Worm (Caenorhabditis elegans) whole organism, L3 larva: ENCODE results near the gene gcy-33.

Source experiments
- R02D3.7 ChIP-seq: fragments of 150-350 bp; optimal IDR thresholded peaks from 2 replicates; lab custom pipeline; 2014; ENCODE audit warnings: missing biosample characterization, missing genetic modification characterization
- ZK546.5 ChIP-seq: sonication (generic microtip); optimal IDR thresholded peaks from 2 replicates; lab custom pipeline; 2017; ENCODE audit warnings: missing biosample characterization, missing genetic modification characterization
- aly-2 ChIP-seq: fragments of 150-350 bp; optimal IDR thresholded peaks from 2 replicates; lab custom pipeline; 2014; ENCODE audit warnings: missing biosample characterization, missing genetic modification characterization
- ama-1 ChIP-seq: fragments of 150-350 bp; optimal IDR thresholded peaks from 2 replicates; lab custom pipeline; 2018
- ceh-16 ChIP-seq: sonication (generic microtip); optimal IDR thresholded peaks from 2 replicates; lab custom pipeline; 2017; ENCODE audit warnings: missing biosample characterization, missing genetic modification characterization
- ceh-82 ChIP-seq: fragments of 150-350 bp; optimal IDR thresholded peaks from 2 replicates; lab custom pipeline; 2014; ENCODE audit warnings: missing biosample characterization, missing genetic modification characterization
- daf-12 ChIP-seq: fragments of 150-350 bp; optimal IDR thresholded peaks from 2 replicates; lab custom pipeline; 2014; ENCODE audit warnings: missing biosample characterization, missing genetic modification reagents, missing genetic modification characterization
- egl-27 ChIP-seq: sonication (generic microtip); optimal IDR thresholded peaks from 4 replicates; lab custom pipeline; 2017; ENCODE audit warnings: missing biosample characterization, missing genetic modification reagents, missing genetic modification characterization
- egl-5 ChIP-seq: fragments of 150-350 bp; optimal IDR thresholded peaks from 2 replicates; lab custom pipeline; 2017; ENCODE audit warnings: missing biosample characterization, missing genetic modification reagents, missing genetic modification characterization, inconsistent platforms
- elt-1 ChIP-seq: fragments of 150-350 bp; optimal IDR thresholded peaks from 2 replicates; lab custom pipeline; 2014; ENCODE audit warnings: missing biosample characterization, missing genetic modification characterization
- elt-2 ChIP-seq: sonication (generic microtip); optimal IDR thresholded peaks from 2 replicates; lab custom pipeline; 2016; ENCODE audit warnings: missing genetic modification reagents, mild to moderate bottlenecking, missing genetic modification characterization, missing compliant biosample characterization
- elt-3 ChIP-seq, 3 experiments: fragments of 150-350 bp in 1 of 3; sonication (generic microtip) in 2 of 3; optimal IDR thresholded peaks; 2 replicates in 2 of 3; 4 replicates in 1 of 3; lab custom pipeline; 2014 to 2017; ENCODE audit warnings: missing biosample characterization in 3 of 3, missing genetic modification characterization in 3 of 3
- fkh-10 ChIP-seq: sonication (generic microtip); optimal IDR thresholded peaks from 2 replicates; lab custom pipeline; 2017; ENCODE audit warnings: missing biosample characterization, missing genetic modification reagents, missing genetic modification characterization
- fkh-2 ChIP-seq: fragments of 150-350 bp; optimal IDR thresholded peaks from 2 replicates; lab custom pipeline; 2014; ENCODE audit warnings: missing biosample characterization, missing genetic modification reagents, missing genetic modification characterization
- hmg-11 ChIP-seq: sonication (generic microtip); optimal IDR thresholded peaks from 2 replicates; lab custom pipeline; 2016; ENCODE audit warnings: missing genetic modification characterization, missing compliant biosample characterization
- lin-15B ChIP-seq: fragments of 150-350 bp; optimal IDR thresholded peaks from 2 replicates; lab custom pipeline; 2014; ENCODE audit warnings: missing biosample characterization, missing genetic modification characterization
- lin-39 ChIP-seq: fragments of 150-350 bp; optimal IDR thresholded peaks from 2 replicates; lab custom pipeline; 2018; ENCODE audit warnings: missing biosample characterization, missing genetic modification reagents, missing genetic modification characterization
- lsy-12 ChIP-seq: sonication (generic microtip); optimal IDR thresholded peaks from 2 replicates; lab custom pipeline; 2016; ENCODE audit warnings: mild to moderate bottlenecking, missing genetic modification characterization, missing compliant biosample characterization
- mml-1 ChIP-seq: fragments of 150-350 bp; sonication (generic microtip); optimal IDR thresholded peaks from 3 replicates; lab custom pipeline; 2014; ENCODE audit warnings: missing biosample characterization, missing genetic modification characterization
- nfya-1 ChIP-seq: sonication (generic microtip); optimal IDR thresholded peaks from 2 replicates; lab custom pipeline; 2017; ENCODE audit warnings: missing genetic modification characterization, mild to moderate bottlenecking, missing compliant biosample characterization, antibody characterized with exemption, moderate library complexity; ENCODE audit not compliant: insufficient read depth
- nhr-11 ChIP-seq: fragments of 150-350 bp; optimal IDR thresholded peaks from 2 replicates; lab custom pipeline; 2014; ENCODE audit warnings: missing biosample characterization, missing genetic modification characterization
- nhr-23 ChIP-seq: fragments of 150-350 bp; optimal IDR thresholded peaks from 2 replicates; lab custom pipeline; 2014; ENCODE audit warnings: missing biosample characterization, missing genetic modification reagents, missing genetic modification characterization
- nhr-25 ChIP-seq: sonication (generic microtip); optimal IDR thresholded peaks from 2 replicates; lab custom pipeline; 2017; ENCODE audit warnings: missing biosample characterization, missing genetic modification characterization
- nhr-28 ChIP-seq: fragments of 150-350 bp; optimal IDR thresholded peaks from 2 replicates; lab custom pipeline; 2014; ENCODE audit warnings: missing biosample characterization, missing genetic modification characterization
- nhr-43 ChIP-seq: sonication (generic microtip); optimal IDR thresholded peaks from 2 replicates; lab custom pipeline; 2016; ENCODE audit warnings: mild to moderate bottlenecking, missing genetic modification characterization, missing compliant biosample characterization; ENCODE audit not compliant: poor library complexity, severe bottlenecking
- nhr-67 ChIP-seq: fragments of 150-350 bp; optimal IDR thresholded peaks from 2 replicates; lab custom pipeline; 2014; ENCODE audit warnings: missing biosample characterization, missing genetic modification characterization
- nhr-77 ChIP-seq: fragments of 150-350 bp; optimal IDR thresholded peaks from 2 replicates; lab custom pipeline; 2014; ENCODE audit warnings: missing biosample characterization, missing genetic modification characterization
- pha-4 ChIP-seq: fragments of 150-350 bp; optimal IDR thresholded peaks from 2 replicates; lab custom pipeline; 2014; ENCODE audit warnings: missing biosample characterization, missing genetic modification reagents, missing genetic modification characterization
- pqm-1 ChIP-seq: fragments of 150-350 bp; optimal IDR thresholded peaks from 2 replicates; lab custom pipeline; 2017; ENCODE audit warnings: missing biosample characterization, missing genetic modification characterization, inconsistent platforms
- skn-1 ChIP-seq: fragments of 150-350 bp; optimal IDR thresholded peaks from 2 replicates; lab custom pipeline; 2014; ENCODE audit warnings: missing biosample characterization, missing genetic modification characterization
- snpc-4 ChIP-seq: fragments of 150-350 bp; optimal IDR thresholded peaks from 2 replicates; lab custom pipeline; 2014; ENCODE audit warnings: missing biosample characterization, missing genetic modification characterization
- tbx-2 ChIP-seq: sonication (generic microtip); optimal IDR thresholded peaks from 2 replicates; lab custom pipeline; 2016; ENCODE audit warnings: mild to moderate bottlenecking, missing genetic modification characterization, missing compliant biosample characterization
- unc-39 ChIP-seq: sonication (generic microtip); optimal IDR thresholded peaks from 4 replicates; lab custom pipeline; 2017; ENCODE audit warnings: missing biosample characterization, missing genetic modification characterization
- ztf-11 ChIP-seq: fragments of 150-350 bp; optimal IDR thresholded peaks from 2 replicates; lab custom pipeline; 2014; ENCODE audit warnings: missing biosample characterization, missing genetic modification characterization
- ztf-4 ChIP-seq: fragments of 150-350 bp; optimal IDR thresholded peaks from 2 replicates; lab custom pipeline; 2014; ENCODE audit warnings: missing biosample characterization, missing genetic modification characterization

gcy-33 gene

ce11 chrV:12033841-12034240, 32.2 kb upstream of the gcy-33 start:
- TF ChIP-seq nhr-23 (tag; lab: Kevin White, UChicago), result no peak
- no peak for TF ChIP-seq nhr-67 (tag; lab: Kevin White, UChicago)
- TF ChIP-seq nhr-25 (tag; lab: Kevin White, UChicago), result no peak
- no peak for TF ChIP-seq skn-1 (tag; lab: Kevin White, UChicago)
- no peak for TF ChIP-seq aly-2
- no peak for TF ChIP-seq egl-5
- TF ChIP-seq ZK546.5 (tag; lab: Kevin White, UChicago), result no peak
- TF ChIP-seq, all 47 proteins: peak for 0

- TF ChIP-seq ztf-4 (no peak), nhr-23 (tag; lab: Kevin White, UChicago) (no peak), nhr-77 (tag; lab: Kevin White, UChicago) (no peak), fkh-2 (tag; lab: Kevin White, UChicago) (no peak), lin-39 (tag; lab: Kevin White, UChicago) (no peak), R02D3.7 (tag; lab: Kevin White, UChicago) (no peak), daf-12 (tag; lab: Kevin White, UChicago) (no peak), nfya-1 (no peak), lin-15B (no peak)
These were observed 30.5 kb upstream of the gcy-33 start, which contains the start of gene pkc-1 for ce11 chrV:12032060-12032459. Gene pkc-1 (minus strand): TSS chrV:12032160.

- TF ChIP-seq snpc-4, result no peak
- TF ChIP-seq elt-1 (tag; lab: Kevin White, UChicago), result no peak
- no peak for TF ChIP-seq pha-4 (tag; lab: Kevin White, UChicago)
- no peak for TF ChIP-seq ama-1 (lab: Kevin White, UChicago)
- TF ChIP-seq nfya-1, result no peak
- TF ChIP-seq mml-1 (tag; lab: Kevin White, UChicago), result no peak
- TF ChIP-seq unc-39 (tag; lab: Kevin White, UChicago), result no peak
These were observed 26.6 kb upstream of the gcy-33 start for ce11 chrV:12028151-12028550.

ce11 chrV:12026878-12027477, 25.4 kb upstream of the gcy-33 start:
- no peak for TF ChIP-seq elt-3 (tag; optimal IDR thresholded peaks at IDR 0.05; lab: Kevin White, UChicago)
- peak; percentile 75 for TF ChIP-seq nfya-1
- no peak for TF ChIP-seq ztf-11 (tag; lab: Kevin White, UChicago)
- no peak for TF ChIP-seq ztf-4
- no peak for TF ChIP-seq nhr-28 (tag; lab: Kevin White, UChicago)
- no peak for TF ChIP-seq pha-4 (tag; lab: Kevin White, UChicago)
- TF ChIP-seq lsy-12 (tag; lab: Kevin White, UChicago), result no peak
- TF ChIP-seq nhr-11 (tag; lab: Kevin White, UChicago), result no peak
- TF ChIP-seq hmg-11 (tag; lab: Kevin White, UChicago), result peak; percentile 21
- TF ChIP-seq egl-5, result no peak
- no peak for TF ChIP-seq elt-1 (tag; lab: Kevin White, UChicago)
- TF ChIP-seq aly-2, result no peak
- peak; percentile 24 for TF ChIP-seq snpc-4
- no peak for TF ChIP-seq tbx-2 (tag; lab: Kevin White, UChicago)
- TF ChIP-seq daf-12 (tag; lab: Kevin White, UChicago), result no peak
- TF ChIP-seq lin-15B, result peak; percentile 8
- TF ChIP-seq mml-1 (tag; lab: Kevin White, UChicago), result no peak
- no peak for TF ChIP-seq nhr-67 (tag; lab: Kevin White, UChicago)
- TF ChIP-seq ama-1 (lab: Kevin White, UChicago), result no peak
- peak; percentile 84 for TF ChIP-seq fkh-10 (GFP tag; lab: Kevin White, UChicago)
- TF ChIP-seq elt-2 (tag; lab: Kevin White, UChicago), result no peak
- TF ChIP-seq ceh-16 (tag; lab: Kevin White, UChicago), result no peak
- no peak for TF ChIP-seq nhr-43 (tag; lab: Kevin White, UChicago)
- no peak for TF ChIP-seq egl-27
- peak; percentile 74 for TF ChIP-seq lin-39 (tag; lab: Kevin White, UChicago)

- TF ChIP-seq lin-15B, result no peak
- no peak for TF ChIP-seq nhr-23 (tag; lab: Kevin White, UChicago)
- TF ChIP-seq unc-39 (tag; lab: Kevin White, UChicago), result no peak
- no peak for TF ChIP-seq egl-27
- no peak for TF ChIP-seq elt-3 (tag; optimal IDR thresholded peaks at IDR 0.05; lab: Kevin White, UChicago)
- TF ChIP-seq mml-1 (tag; lab: Kevin White, UChicago), result no peak
- TF ChIP-seq pqm-1 (tag; lab: Kevin White, UChicago), result no peak
- TF ChIP-seq nhr-28 (tag; lab: Kevin White, UChicago), result no peak
- TF ChIP-seq daf-12 (tag; lab: Kevin White, UChicago), result no peak
- TF ChIP-seq fkh-10 (GFP tag; lab: Kevin White, UChicago), result peak; percentile 97
- no peak for TF ChIP-seq fkh-2 (tag; lab: Kevin White, UChicago)
- no peak for TF ChIP-seq ztf-4
- TF ChIP-seq ama-1 (lab: Kevin White, UChicago), result no peak
- TF ChIP-seq ceh-16 (tag; lab: Kevin White, UChicago), result no peak
- TF ChIP-seq ceh-82 (tag; lab: Kevin White, UChicago), result no peak
- TF ChIP-seq nfya-1, result peak; percentile 45
- TF ChIP-seq egl-5, result peak; percentile 36
- TF ChIP-seq nhr-25 (tag; lab: Kevin White, UChicago), result no peak
- TF ChIP-seq lin-39 (tag; lab: Kevin White, UChicago), result no peak
- TF ChIP-seq, all 47 proteins: peak for 3
These were observed 24.1 kb upstream of the gcy-33 start for ce11 chrV:12025683-12026082.
